Fruit fly (Drosophila melanogaster): ENCODE results near the gene Jon99Cii.
A peak's percentile ranks its signal among the peaks of the same experiment; 100 is the strongest.

The Jon99Cii gene

DNA sequence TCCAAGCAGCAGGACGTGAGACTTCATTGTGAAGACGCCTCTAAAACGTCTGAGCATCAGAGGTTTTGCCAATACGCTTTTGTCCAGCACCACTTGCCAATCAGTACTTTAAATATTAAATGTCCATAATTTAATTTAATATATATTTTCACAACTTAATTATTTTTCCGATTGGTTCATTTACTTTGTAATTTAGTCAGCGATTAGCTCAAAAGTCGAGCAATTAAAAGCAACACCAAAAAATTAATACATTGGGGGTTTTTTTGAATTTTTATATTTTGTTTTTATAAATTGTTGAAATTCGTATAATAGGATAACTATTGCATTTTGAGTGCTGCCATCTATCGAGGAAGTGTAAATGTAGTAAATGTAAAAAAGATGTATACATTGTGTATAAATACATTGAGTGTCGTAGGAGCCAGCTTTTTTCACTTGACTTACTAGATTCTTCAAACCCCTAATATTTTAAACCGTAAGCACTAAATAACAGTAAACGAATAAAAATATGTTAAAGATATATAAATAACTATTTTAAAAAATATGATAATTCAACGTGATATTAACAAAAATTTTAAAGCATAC lies 20.5 kb downstream of the Jon99Cii start, which contains the start of gene CG15517 (continued):
- TF ChIP-seq grau (tag; optimal IDR thresholded peaks at IDR 0.05) (peak; percentile 32), maf-S (GFP tag; optimal IDR thresholded peaks at IDR 0.05) (no peak), CG7745 (tag; optimal IDR thresholded peaks at IDR 0.05) (no peak), danr (GFP tag; IDR thresholded peaks at IDR 0.05) (no peak), CG12236 (GFP tag; optimal IDR thresholded peaks at IDR 0.05) (no peak), bab2 (GFP tag; optimal IDR thresholded peaks at IDR 0.05) (no peak), yki (optimal IDR thresholded peaks at IDR 0.05) (no peak), CG14860 (GFP tag; IDR thresholded peaks at IDR 0.05; ENCODE audit: partially characterized antibody) (no peak), CG10979 (tag; optimal IDR thresholded peaks at IDR 0.05) (no peak), nmo (GFP tag; optimal IDR thresholded peaks at IDR 0.05) (peak; percentile 21), CG7556 (GFP tag; optimal IDR thresholded peaks at IDR 0.05) (no peak), CG11695 (GFP tag; IDR thresholded peaks at IDR 0.05) (no peak), CHES-1-like (GFP tag; optimal IDR thresholded peaks at IDR 0.05) (no peak), dati (GFP tag; IDR thresholded peaks at IDR 0.05) (no peak), MBD-R2 (GFP tag; IDR thresholded peaks at IDR 0.05) (peak; percentile 29; the same call in 1 of the 2 replicates), D19A (tag; optimal IDR thresholded peaks at IDR 0.05) (no peak), gro (GFP tag; optimal IDR thresholded peaks at IDR 0.05) (no peak), CG30020 (tag; optimal IDR thresholded peaks at IDR 0.05) (no peak), CG17802 (tag; optimal IDR thresholded peaks at IDR 0.05) (no peak), CG34224 (GFP tag; IDR thresholded peaks at IDR 0.05; ENCODE audit: partially characterized antibody) (no peak), fd102C (GFP tag; optimal IDR thresholded peaks at IDR 0.05) (no peak), CG1024 (GFP tag; IDR thresholded peaks at IDR 0.05) (no peak), fu2 (GFP tag; optimal IDR thresholded peaks at IDR 0.05) (no peak), Oli (tag; optimal IDR thresholded peaks at IDR 0.05) (no peak), CG3281 (GFP tag; optimal IDR thresholded peaks at IDR 0.05) (no peak), Dek (tag; optimal IDR thresholded peaks at IDR 0.05) (peak; percentile 62), sens-2 (GFP tag; IDR thresholded peaks at IDR 0.05) (no peak), ham (GFP tag; IDR thresholded peaks at IDR 0.05) (no peak), CG10959 (GFP tag; IDR thresholded peaks at IDR 0.05) (no peak), sim (GFP tag; IDR thresholded peaks at IDR 0.05) (no peak), CG4360 (GFP tag; IDR thresholded peaks at IDR 0.05) (no peak), CG10321 (GFP tag; IDR thresholded peaks at IDR 0.05) (no peak), CG17328 (GFP tag; IDR thresholded peaks at IDR 0.05) (no peak), hth (optimal IDR thresholded peaks at IDR 0.05) (no peak), Hr78 (GFP tag; optimal IDR thresholded peaks at IDR 0.05) (no peak), Mrtf (GFP tag; IDR thresholded peaks at IDR 0.05) (no peak), Myb (GFP tag; optimal IDR thresholded peaks at IDR 0.05) (peak; percentile 0), repo (GFP tag; optimal IDR thresholded peaks at IDR 0.05) (no peak), stc (GFP tag; IDR thresholded peaks at IDR 0.05) (no peak), Hey (tag; optimal IDR thresholded peaks at IDR 0.05) (no peak), toy (GFP tag; IDR thresholded peaks at IDR 0.05) (no peak), h (optimal IDR thresholded peaks at IDR 0.05) (no peak), TFAM (GFP tag; optimal IDR thresholded peaks at IDR 0.05) (no peak), Usf (GFP tag; optimal IDR thresholded peaks at IDR 0.05) (no peak), Asciz (GFP tag; optimal IDR thresholded peaks at IDR 0.05) (no peak), CG14050 (GFP tag; IDR thresholded peaks at IDR 0.05) (no peak), CG17186 (GFP tag; optimal IDR thresholded peaks at IDR 0.05) (no peak), kah (GFP tag; optimal IDR thresholded peaks at IDR 0.05) (no peak), Doc2 (GFP tag; IDR thresholded peaks at IDR 0.05) (no peak), sr (GFP tag; IDR thresholded peaks at IDR 0.05) (no peak), CG6689 (GFP tag; IDR thresholded peaks at IDR 0.05) (no peak), Taf1 (GFP tag; IDR thresholded peaks at IDR 0.05) (no peak), CG13775 (GFP tag; optimal IDR thresholded peaks at IDR 0.05) (no peak)
